Fruit fly (Drosophila melanogaster) whole organism, embryonic: ENCODE results near the gene CG7714.

ENCODE experiments used
- ATbp ChIP-seq: fragments of 200-800 bp; sonication (Bioruptor generic); optimal IDR thresholded peaks from 2 replicates; lab custom pipeline; 2017; ENCODE audit warnings: missing biosample characterization, mild to moderate bottlenecking, missing genetic modification characterization, missing genetic modification reagents
- Awh ChIP-seq: fragments of 200-800 bp; sonication (Bioruptor generic); IDR thresholded peaks from 2 replicates; pipeline ENCODE4, ENCODE4 v1.3.6; 2022; ENCODE audit warnings: missing biosample characterization, missing genetic modification characterization
- CG10654 ChIP-seq: fragments of 200-800 bp; sonication (Bioruptor generic); optimal IDR thresholded peaks from 2 replicates; lab custom pipeline; 2016; ENCODE audit warnings: missing biosample characterization, missing genetic modification characterization
- CG10959 ChIP-seq: fragments of 200-800 bp; sonication (Bioruptor generic); IDR thresholded peaks from 2 replicates; pipeline ENCODE4 v1.3.6; 2022; ENCODE audit warnings: missing biosample characterization, missing genetic modification characterization
- CG12155 ChIP-seq: fragments of 200-800 bp; sonication (Bioruptor generic); optimal IDR thresholded peaks from 3 replicates; lab custom pipeline; 2016; ENCODE audit warnings: missing biosample characterization, missing genetic modification characterization
- CG13624 ChIP-seq: fragments of 200-800 bp; sonication (Bioruptor generic); optimal IDR thresholded peaks from 2 replicates; lab custom pipeline; 2016; ENCODE audit warnings: missing biosample characterization, missing genetic modification characterization
- CG15073 ChIP-seq: fragments of 200-800 bp; sonication (Bioruptor generic); optimal IDR thresholded peaks from 2 replicates; lab custom pipeline; 2016; ENCODE audit warnings: missing biosample characterization, missing genetic modification characterization
- CG3163 ChIP-seq: fragments of 200-800 bp; sonication (Bioruptor generic); optimal IDR thresholded peaks from 3 replicates; lab custom pipeline; 2016; ENCODE audit warnings: missing biosample characterization, missing genetic modification characterization
- CG4328 ChIP-seq: fragments of 200-800 bp; sonication (Bioruptor generic); optimal IDR thresholded peaks from 3 replicates; lab custom pipeline; 2017; ENCODE audit warnings: missing biosample characterization, missing genetic modification reagents, missing genetic modification characterization
- CG5180 ChIP-seq: fragments of 200-800 bp; sonication (Bioruptor generic); optimal IDR thresholded peaks from 3 replicates; lab custom pipeline; 2017; ENCODE audit warnings: missing biosample characterization, missing genetic modification characterization, mild to moderate bottlenecking, moderate library complexity, missing genetic modification reagents
- Deaf1 ChIP-seq: fragments of 200-800 bp; optimal IDR thresholded peaks from 3 replicates; lab custom pipeline; 2019; ENCODE audit warnings: missing biosample characterization, mild to moderate bottlenecking, missing genetic modification characterization, moderate library complexity
- Dip3 ChIP-seq: fragments of 200-800 bp; sonication (Bioruptor generic); optimal IDR thresholded peaks from 3 replicates; lab custom pipeline; 2016; ENCODE audit warnings: missing biosample characterization, missing genetic modification characterization
- Drgx ChIP-seq: fragments of 200-800 bp; sonication (Bioruptor generic); IDR thresholded peaks from 2 replicates; pipeline ENCODE4 v1.3.6; 2022; ENCODE audit warnings: missing biosample characterization, missing genetic modification characterization
- E2f1 ChIP-seq: fragments of 200-800 bp; sonication (Bioruptor generic); IDR thresholded peaks from 2 replicates; pipeline ENCODE4 v1.3.6; 2022; ENCODE audit warnings: missing biosample characterization, missing genetic modification characterization
- Hey ChIP-seq: fragments of 200-800 bp; sonication (Bioruptor generic); optimal IDR thresholded peaks from 3 replicates; lab custom pipeline; 2018; ENCODE audit warnings: missing biosample characterization, mild to moderate bottlenecking, missing genetic modification characterization
- Hmr ChIP-seq: fragments of 200-800 bp; sonication (Bioruptor generic); optimal IDR thresholded peaks from 3 replicates; lab custom pipeline; 2017; ENCODE audit warnings: mild to moderate bottlenecking, missing biosample characterization, missing genetic modification reagents, missing genetic modification characterization
- Meics ChIP-seq: fragments of 200-800 bp; sonication (Bioruptor generic); optimal IDR thresholded peaks from 2 replicates; lab custom pipeline; 2017; ENCODE audit warnings: missing biosample characterization, mild to moderate bottlenecking, missing genetic modification characterization
- Mes4 ChIP-seq: fragments of 200-800 bp; sonication (Bioruptor generic); optimal IDR thresholded peaks from 2 replicates; lab custom pipeline; 2016; ENCODE audit warnings: missing biosample characterization, missing genetic modification characterization
- Nf-YB ChIP-seq: fragments of 200-800 bp; sonication (Bioruptor generic); optimal IDR thresholded peaks from 3 replicates; lab custom pipeline; 2019; ENCODE audit warnings: missing biosample characterization, mild to moderate bottlenecking, missing genetic modification characterization, moderate library complexity
- Nf-YC ChIP-seq: fragments of 200-800 bp; optimal IDR thresholded peaks from 3 replicates; lab custom pipeline; 2019; ENCODE audit warnings: missing biosample characterization, mild to moderate bottlenecking, missing genetic modification characterization, moderate library complexity
- Pdp1 ChIP-seq, 2 experiments: fragments of 200-800 bp; sonication (Bioruptor generic); optimal IDR thresholded peaks; 3 replicates each; lab custom pipeline; 2016; ENCODE audit warnings: missing biosample characterization in 2 of 2, missing genetic modification characterization in 2 of 2, mild to moderate bottlenecking in 1 of 2, moderate library complexity in 1 of 2
- Ravus ChIP-seq: fragments of 200-800 bp; sonication (Bioruptor generic); IDR thresholded peaks from 2 replicates; pipeline ENCODE4 v1.3.6; 2022; ENCODE audit warnings: missing biosample characterization, missing genetic modification characterization
- Six4 ChIP-seq: fragments of 200-800 bp; sonication (Bioruptor generic); optimal IDR thresholded peaks from 2 replicates; lab custom pipeline; 2016; ENCODE audit warnings: missing biosample characterization, missing genetic modification characterization
- Stat92E ChIP-seq, 3 experiments: fragments of >200 bp in 2 of 3; fragments of 200-800 bp in 1 of 3; sonication (Bioruptor generic) in 1 of 3; optimal IDR thresholded peaks; 2 replicates each; lab custom pipeline; 2017 to 2019; ENCODE audit warnings: missing biosample characterization in 3 of 3, missing genetic modification characterization in 3 of 3, mild to moderate bottlenecking in 1 of 3, moderate library complexity in 1 of 3
- Usf ChIP-seq: fragments of 200-800 bp; sonication (Bioruptor generic); optimal IDR thresholded peaks from 2 replicates; lab custom pipeline; 2017; ENCODE audit warnings: missing genotype, missing biosample characterization, missing genetic modification characterization
- abd-A ChIP-seq: fragments of 200-800 bp; sonication (Bioruptor generic); optimal IDR thresholded peaks from 3 replicates; lab custom pipeline; 2019; ENCODE audit warnings: missing biosample characterization, mild to moderate bottlenecking, missing genetic modification characterization, moderate library complexity
- ato ChIP-seq: fragments of 200-800 bp; sonication (Bioruptor generic); IDR thresholded peaks from 2 replicates; pipeline ENCODE4 v1.3.6; 2022; ENCODE audit warnings: missing biosample characterization, missing genetic modification characterization; ENCODE audit not compliant: partially characterized antibody
- btn ChIP-seq: fragments of 200-800 bp; sonication (Bioruptor generic); optimal IDR thresholded peaks from 2 replicates; lab custom pipeline; 2016; ENCODE audit warnings: missing biosample characterization, missing genetic modification characterization
- crol ChIP-seq: fragments of 200-800 bp; sonication (Bioruptor generic); IDR thresholded peaks from 2 replicates; pipeline ENCODE4 v1.3.6; 2022; ENCODE audit warnings: missing biosample characterization, missing genetic modification characterization
- dpn ChIP-seq, 2 experiments: fragments of 200-800 bp; sonication (Bioruptor generic); optimal IDR thresholded peaks; 3 replicates each; lab custom pipeline; 2016; ENCODE audit warnings: missing biosample characterization in 2 of 2, missing genetic modification characterization in 2 of 2
- ewg ChIP-seq: fragments of 200-800 bp; sonication (Bioruptor generic); optimal IDR thresholded peaks from 3 replicates; lab custom pipeline; 2017; ENCODE audit warnings: mild to moderate bottlenecking, missing biosample characterization, missing genetic modification reagents, missing genetic modification characterization
- eyg ChIP-seq: fragments of 200-800 bp; sonication (Bioruptor generic); optimal IDR thresholded peaks from 3 replicates; lab custom pipeline; 2016; ENCODE audit warnings: missing biosample characterization, missing genetic modification characterization
- fd96Cb ChIP-seq: fragments of 200-800 bp; sonication (Bioruptor generic); optimal IDR thresholded peaks from 2 replicates; lab custom pipeline; 2018; ENCODE audit warnings: missing biosample characterization, mild to moderate bottlenecking, missing genetic modification characterization, moderate library complexity
- grn ChIP-seq: fragments of 200-800 bp; sonication (Bioruptor generic); optimal IDR thresholded peaks from 3 replicates; lab custom pipeline; 2017; ENCODE audit warnings: missing biosample characterization, missing genetic modification characterization
- h ChIP-seq: fragments of >200 bp; optimal IDR thresholded peaks from 2 replicates; lab custom pipeline; 2017
- hth ChIP-seq: fragments of >200 bp; optimal IDR thresholded peaks from 2 replicates; lab custom pipeline; 2017; ENCODE audit warnings: inconsistent platforms
- kay ChIP-seq: fragments of 200-800 bp; sonication (Bioruptor generic); optimal IDR thresholded peaks from 2 replicates; lab custom pipeline; 2016; ENCODE audit warnings: missing biosample characterization, missing genetic modification characterization
- mam ChIP-seq: fragments of 200-800 bp; sonication (Bioruptor generic); optimal IDR thresholded peaks from 3 replicates; lab custom pipeline; 2016; ENCODE audit warnings: missing biosample characterization, missing genetic modification characterization
- oc ChIP-seq: fragments of 200-800 bp; sonication (Bioruptor generic); optimal IDR thresholded peaks from 2 replicates; lab custom pipeline; 2018; ENCODE audit warnings: missing biosample characterization, mild to moderate bottlenecking, missing genetic modification characterization, moderate library complexity
- onecut ChIP-seq: fragments of 200-800 bp; sonication (Bioruptor generic); IDR thresholded peaks from 2 replicates; pipeline ENCODE4 v1.3.6; 2022; ENCODE audit warnings: missing biosample characterization, missing genetic modification characterization
- pfk ChIP-seq: fragments of 200-800 bp; sonication (Bioruptor generic); optimal IDR thresholded peaks from 2 replicates; lab custom pipeline; 2018; ENCODE audit warnings: missing biosample characterization, mild to moderate bottlenecking, missing genetic modification characterization, moderate library complexity
- pros ChIP-seq: fragments of 200-800 bp; sonication (Bioruptor generic); optimal IDR thresholded peaks from 3 replicates; lab custom pipeline; 2019; ENCODE audit warnings: missing biosample characterization, mild to moderate bottlenecking, missing genetic modification characterization, moderate library complexity
- run ChIP-seq: fragments of 200-800 bp; sonication (Bioruptor generic); optimal IDR thresholded peaks from 3 replicates; lab custom pipeline; 2018; ENCODE audit warnings: missing biosample characterization, mild to moderate bottlenecking, missing genetic modification characterization
- sens-2 ChIP-seq: fragments of 200-800 bp; sonication (Bioruptor generic); IDR thresholded peaks from 2 replicates; pipeline ENCODE4 v1.3.6; 2022; ENCODE audit warnings: missing biosample characterization, missing genetic modification characterization
- tll ChIP-seq, 2 experiments: fragments of 200-800 bp in 1 of 2; fragments of >200 bp in 1 of 2; sonication (Bioruptor generic) in 1 of 2; optimal IDR thresholded peaks; 2 replicates each; lab custom pipeline; 2017 to 2019; ENCODE audit warnings: missing biosample characterization in 2 of 2, missing genetic modification characterization in 2 of 2, mild to moderate bottlenecking in 1 of 2, moderate library complexity in 1 of 2
- toy ChIP-seq: fragments of 200-800 bp; sonication (Bioruptor generic); IDR thresholded peaks from 2 replicates; pipeline ENCODE4 v1.3.6; 2022; ENCODE audit warnings: missing biosample characterization, missing genetic modification characterization
- vvl ChIP-seq: fragments of 200-800 bp; sonication (Bioruptor generic); IDR thresholded peaks from 2 replicates; pipeline ENCODE4 v1.3.6; 2022; ENCODE audit warnings: missing biosample characterization, missing genetic modification characterization

The CG7714 gene

DNA sequence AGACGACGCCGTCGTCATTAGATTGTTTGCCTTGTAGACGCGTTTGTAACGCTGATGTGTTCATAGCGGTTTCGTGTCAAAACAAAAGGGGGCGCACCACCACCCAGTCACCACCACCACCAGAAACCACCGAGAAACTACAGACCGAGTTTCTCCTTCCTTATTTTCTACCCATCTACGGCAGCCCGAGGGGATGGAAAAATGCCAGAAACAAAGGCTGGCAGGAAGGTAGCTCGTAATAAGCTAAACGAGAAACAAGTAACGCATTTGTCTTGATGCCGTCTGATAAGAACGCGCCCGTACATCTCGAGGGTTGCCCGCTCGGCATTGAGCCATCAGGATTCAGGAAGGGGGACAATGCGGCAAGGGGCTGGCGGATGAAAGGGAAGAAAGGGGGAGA, 18.7 kb downstream of the CG7714 start:
- peak; percentile 75 for TF ChIP-seq pros (GFP tag; lab: Kevin White, UChicago)
- TF ChIP-seq ato (GFP tag; lab: Robert Waterston, UW): no peak
- TF ChIP-seq run (tag; lab: Kevin White, UChicago): peak; percentile 11
- TF ChIP-seq Hey: peak; percentile 58
- TF ChIP-seq abd-A (tag; lab: Kevin White, UChicago): peak; percentile 79

DNA sequence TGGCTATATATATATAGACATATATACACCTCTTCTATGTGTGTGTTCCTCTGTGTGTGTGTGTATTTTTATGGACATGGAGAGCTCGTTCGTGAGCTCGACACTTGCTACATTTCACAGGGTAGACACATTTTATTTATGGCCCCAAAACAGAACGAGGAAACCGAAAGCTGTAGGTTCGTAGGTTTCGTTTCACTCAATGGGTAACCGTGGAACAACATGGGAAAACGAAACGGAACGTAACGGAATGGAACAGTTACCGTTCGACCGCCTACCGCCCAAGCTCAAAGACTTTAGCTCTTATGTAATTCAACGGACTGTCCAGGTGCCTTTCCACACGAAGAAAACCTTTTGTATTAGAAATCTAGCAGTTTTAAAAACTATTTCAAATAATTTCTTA, 19.9 kb downstream of the CG7714 start:
- TF ChIP-seq ATbp (GFP tag; lab: Kevin White, UChicago): no peak
- TF ChIP-seq pfk (GFP tag; lab: Kevin White, UChicago): peak; percentile 93
- peak; percentile 15 for TF ChIP-seq abd-A (tag; lab: Kevin White, UChicago)
- no peak for TF ChIP-seq h (lab: Kevin White, UChicago)
- TF ChIP-seq Deaf1 (tag; lab: Kevin White, UChicago): peak; percentile 22
- TF ChIP-seq Pdp1 (GFP tag; optimal IDR thresholded peaks at IDR 0.05; lab: Kevin White, UChicago): peak in 1 of 2 experiments; percentile 7
- TF ChIP-seq Hmr (GFP tag; lab: Kevin White, UChicago): no peak

DNA sequence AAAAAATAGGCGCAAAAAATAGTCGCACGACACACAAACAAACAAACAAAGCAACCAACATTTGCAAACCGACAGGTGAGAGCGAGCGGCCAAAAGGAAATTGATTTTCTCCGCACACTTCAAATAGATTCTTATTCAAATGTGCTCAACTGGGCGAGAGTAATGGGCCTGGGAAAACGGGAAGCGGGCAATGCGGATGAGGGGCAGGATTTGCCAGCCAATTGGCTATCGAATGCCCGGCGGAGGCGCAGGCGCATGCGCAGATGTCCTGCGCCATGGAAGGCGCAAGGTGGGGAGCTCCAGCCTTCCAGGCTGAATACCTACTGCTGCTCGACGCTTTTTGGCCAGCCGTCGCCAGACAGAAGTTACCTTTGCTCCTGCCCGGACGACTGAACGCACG, 21.1 kb downstream of the CG7714 start, which contains the start of the genes ChAT and VAChT:
Gene ChAT (plus strand): TSS at position 352 of the 400 bp plus-strand sequence.
Gene VAChT (plus strand): TSS at position 352 of the 400 bp plus-strand sequence.
- TF ChIP-seq h (lab: Kevin White, UChicago) (no peak), Nf-YB (GFP tag; lab: Kevin White, UChicago) (peak; percentile 74), Six4 (GFP tag; lab: Kevin White, UChicago) (no peak), Drgx (GFP tag; lab: Robert Waterston, UW) (no peak), sens-2 (GFP tag; lab: Robert Waterston, UW) (no peak), pfk (GFP tag; lab: Kevin White, UChicago) (peak; percentile 55), CG12155 (no peak), eyg (no peak), crol (GFP tag; lab: Robert Waterston, UW) (peak; percentile 33; the same call in 1 of the 2 replicates), CG10959 (no peak), toy (GFP tag; lab: Robert Waterston, UW) (no peak), mam (GFP tag; lab: Kevin White, UChicago) (no peak), hth (lab: Kevin White, UChicago) (no peak), CG3163 (GFP tag; lab: Kevin White, UChicago) (no peak), oc (tag; lab: Kevin White, UChicago) (no peak), Dip3 (GFP tag; lab: Kevin White, UChicago) (no peak), grn (GFP tag; lab: Kevin White, UChicago) (no peak), CG15073 (GFP tag; lab: Kevin White, UChicago) (no peak), abd-A (tag; lab: Kevin White, UChicago) (peak; percentile 71), Usf (GFP tag; lab: Kevin White, UChicago) (no peak), CG5180 (GFP tag; lab: Kevin White, UChicago) (no peak), Awh (GFP tag; lab: Robert Waterston, UW) (no peak), Stat92E (GFP tag; optimal IDR thresholded peaks at IDR 0.05; lab: Kevin White, UChicago) (no peak), fd96Cb (tag; lab: Kevin White, UChicago) (no peak), E2f1 (no peak), tll (GFP tag; optimal IDR thresholded peaks at IDR 0.05; lab: Kevin White, UChicago) (no peak), CG10654 (GFP tag; lab: Kevin White, UChicago) (no peak), dpn (GFP tag; optimal IDR thresholded peaks at IDR 0.05; lab: Kevin White, UChicago) (no peak), Mes4 (GFP tag; lab: Kevin White, UChicago) (no peak), CG4328 (GFP tag; lab: Kevin White, UChicago) (no peak), Deaf1 (tag; lab: Kevin White, UChicago) (peak; percentile 31), Meics (GFP tag; lab: Kevin White, UChicago) (no peak), btn (no peak), kay (no peak), ewg (GFP tag; lab: Kevin White, UChicago) (peak; percentile 86), Ravus (GFP tag; lab: Robert Waterston, UW) (no peak), pros (GFP tag; lab: Kevin White, UChicago) (no peak), Hey (no peak), vvl (GFP tag; lab: Robert Waterston, UW) (no peak), Nf-YC (tag; lab: Kevin White, UChicago) (peak; percentile 87), CG13624 (GFP tag; lab: Kevin White, UChicago) (no peak), onecut (peak; percentile 67; the same call in 1 of the 2 replicates)
